Fruit fly (Drosophila melanogaster) whole organism, prepupa: ENCODE measurements around the gene crn.

Experiments used
- Blimp-1 ChIP-seq: fragments of 200-800 bp; sonication (Bioruptor generic); optimal IDR thresholded peaks from 3 replicates; lab custom pipeline; 2017; ENCODE audit warnings: missing biosample characterization, missing genetic modification characterization, mild to moderate bottlenecking, moderate library complexity, missing genetic modification reagents
- CG10631 ChIP-seq: fragments of 200-800 bp; sonication (Bioruptor generic); optimal IDR thresholded peaks from 2 replicates; lab custom pipeline; 2016; ENCODE audit warnings: missing biosample characterization, missing genetic modification characterization
- CG11294 ChIP-seq: fragments of 200-800 bp; sonication (Bioruptor generic); IDR thresholded peaks from 2 replicates; pipeline ENCODE4 v1.3.6; 2022; ENCODE audit warnings: missing biosample characterization, missing genetic modification characterization
- CG11762 ChIP-seq: fragments of 200-800 bp; sonication (Bioruptor generic); optimal IDR thresholded peaks from 3 replicates; lab custom pipeline; 2016; ENCODE audit warnings: missing biosample characterization, missing genetic modification characterization; ENCODE audit not compliant: insufficient read depth
- CG11902 ChIP-seq: fragments of 200-800 bp; sonication (Bioruptor generic); optimal IDR thresholded peaks from 3 replicates; lab custom pipeline; 2016; ENCODE audit warnings: missing biosample characterization, missing genetic modification characterization
- CG1621 ChIP-seq: fragments of 200-800 bp; sonication (Bioruptor generic); optimal IDR thresholded peaks from 3 replicates; lab custom pipeline; 2018; ENCODE audit warnings: missing biosample characterization, mild to moderate bottlenecking, missing genetic modification characterization
- CG31627 ChIP-seq: fragments of 200-800 bp; sonication (Bioruptor generic); optimal IDR thresholded peaks from 3 replicates; lab custom pipeline; 2016; ENCODE audit warnings: missing biosample characterization, missing genetic modification characterization
- CG3919 ChIP-seq: fragments of 200-800 bp; sonication (Bioruptor generic); optimal IDR thresholded peaks from 3 replicates; lab custom pipeline; 2016; ENCODE audit warnings: missing biosample characterization, missing genetic modification characterization
- CG4318 ChIP-seq: fragments of 200-800 bp; sonication (Bioruptor generic); optimal IDR thresholded peaks from 3 replicates; lab custom pipeline; 2017; ENCODE audit warnings: missing biosample characterization, mild to moderate bottlenecking, missing genetic modification characterization
- CG6163 ChIP-seq: fragments of 200-800 bp; sonication (Bioruptor generic); IDR thresholded peaks from 3 replicates; pipeline ENCODE4 v1.3.6; 2022; ENCODE audit warnings: missing biosample characterization, missing genetic modification characterization
- CG6276 ChIP-seq: fragments of 200-800 bp; sonication (Bioruptor generic); optimal IDR thresholded peaks from 2 replicates; lab custom pipeline; 2017; ENCODE audit warnings: missing biosample characterization, mild to moderate bottlenecking, missing genetic modification characterization
- CG6792 ChIP-seq: fragments of 200-800 bp; sonication (Bioruptor generic); optimal IDR thresholded peaks from 3 replicates; lab custom pipeline; 2016; ENCODE audit warnings: missing biosample characterization, missing genetic modification characterization
- CG6808 ChIP-seq: fragments of 200-800 bp; sonication (Bioruptor generic); optimal IDR thresholded peaks from 3 replicates; lab custom pipeline; 2017; ENCODE audit warnings: missing biosample characterization, missing genetic modification characterization, mild to moderate bottlenecking, moderate library complexity, missing genetic modification reagents
- CG6854 ChIP-seq: fragments of 200-800 bp; sonication (Bioruptor generic); optimal IDR thresholded peaks from 2 replicates; lab custom pipeline; 2017; ENCODE audit warnings: missing biosample characterization, mild to moderate bottlenecking, missing genetic modification characterization
- CG7368 ChIP-seq: fragments of 200-800 bp; sonication (Bioruptor generic); optimal IDR thresholded peaks from 3 replicates; lab custom pipeline; 2016; ENCODE audit warnings: missing biosample characterization, missing genetic modification characterization
- CG8119 ChIP-seq: fragments of 200-800 bp; sonication (Bioruptor generic); IDR thresholded peaks from 3 replicates; pipeline ENCODE4 v1.3.6; 2022; ENCODE audit warnings: missing biosample characterization, missing genetic modification characterization
- CG8319 ChIP-seq: fragments of 200-800 bp; sonication (Bioruptor generic); optimal IDR thresholded peaks from 3 replicates; lab custom pipeline; 2016; ENCODE audit warnings: missing biosample characterization, missing genetic modification characterization
- Eip75B ChIP-seq: fragments of 200-800 bp; sonication (Bioruptor generic); optimal IDR thresholded peaks from 3 replicates; lab custom pipeline; 2016; ENCODE audit warnings: missing biosample characterization, missing genetic modification characterization
- Eip78C ChIP-seq: fragments of 200-800 bp; sonication (Bioruptor generic); peaks from one replicate; lab custom pipeline; 2016; ENCODE audit warnings: missing biosample characterization, missing genetic modification characterization
- Eip93F ChIP-seq: fragments of 200-800 bp; sonication (Bioruptor generic); optimal IDR thresholded peaks from 2 replicates; lab custom pipeline; 2016; ENCODE audit warnings: missing biosample characterization, mild to moderate bottlenecking, missing genetic modification characterization
- Ets21C ChIP-seq: fragments of 200-800 bp; sonication (Bioruptor generic); optimal IDR thresholded peaks from 3 replicates; lab custom pipeline; 2016; ENCODE audit warnings: missing biosample characterization, missing genetic modification characterization
- Ets96B ChIP-seq: fragments of 200-800 bp; optimal IDR thresholded peaks from 2 replicates; lab custom pipeline; 2019; ENCODE audit warnings: missing biosample characterization, mild to moderate bottlenecking, missing genetic modification characterization, moderate library complexity
- Hr38 ChIP-seq: sonication (Bioruptor generic); optimal IDR thresholded peaks from 2 replicates; lab custom pipeline; 2016; ENCODE audit warnings: missing biosample characterization, missing genetic modification characterization
- Hr39 ChIP-seq: fragments of 200-800 bp; sonication (Bioruptor generic); optimal IDR thresholded peaks from 2 replicates; lab custom pipeline; 2016; ENCODE audit warnings: missing biosample characterization, missing genetic modification characterization
- Hr4 ChIP-seq: fragments of 200-800 bp; sonication (Bioruptor generic); optimal IDR thresholded peaks from 3 replicates; lab custom pipeline; 2016; ENCODE audit warnings: missing biosample characterization, missing genetic modification characterization
- Lpt ChIP-seq: fragments of 200-800 bp; sonication (Bioruptor generic); optimal IDR thresholded peaks from 3 replicates; lab custom pipeline; 2016; ENCODE audit warnings: missing biosample characterization, missing genetic modification characterization
- Met ChIP-seq: fragments of 200-800 bp; sonication (Bioruptor generic); optimal IDR thresholded peaks from 3 replicates; lab custom pipeline; 2016; ENCODE audit warnings: missing biosample characterization, missing genetic modification characterization
- OdsH ChIP-seq: fragments of 200-800 bp; sonication (Bioruptor generic); optimal IDR thresholded peaks from 3 replicates; lab custom pipeline; 2016; ENCODE audit warnings: missing biosample characterization, missing genetic modification characterization
- Sox14 ChIP-seq: fragments of 200-800 bp; sonication (Bioruptor generic); optimal IDR thresholded peaks from 3 replicates; lab custom pipeline; 2016; ENCODE audit warnings: missing biosample characterization, missing genetic modification characterization
- Sox15 ChIP-seq: fragments of 200-800 bp; sonication (Bioruptor generic); optimal IDR thresholded peaks from 3 replicates; lab custom pipeline; 2016; ENCODE audit warnings: missing biosample characterization, missing genetic modification characterization
- acj6 ChIP-seq: fragments of 200-800 bp; sonication (Bioruptor generic); optimal IDR thresholded peaks from 3 replicates; lab custom pipeline; 2016; ENCODE audit warnings: missing biosample characterization, missing genetic modification characterization
- cyc ChIP-seq: fragments of 200-800 bp; sonication (Bioruptor generic); optimal IDR thresholded peaks from 3 replicates; lab custom pipeline; 2016; ENCODE audit warnings: missing biosample characterization, missing genetic modification characterization
- dac ChIP-seq: fragments of 200-800 bp; sonication (Bioruptor generic); optimal IDR thresholded peaks from 2 replicates; lab custom pipeline; 2017; ENCODE audit warnings: missing biosample characterization, mild to moderate bottlenecking, missing genetic modification characterization
- esn ChIP-seq: fragments of 200-800 bp; sonication (Bioruptor generic); optimal IDR thresholded peaks from 2 replicates; lab custom pipeline; 2016; ENCODE audit warnings: missing biosample characterization, mild to moderate bottlenecking, missing genetic modification characterization, moderate library complexity
- fd59A ChIP-seq: fragments of 200-800 bp; sonication (Bioruptor generic); optimal IDR thresholded peaks from 2 replicates; lab custom pipeline; 2017; ENCODE audit warnings: missing biosample characterization, mild to moderate bottlenecking, missing genetic modification characterization, missing genetic modification reagents
- fd85E ChIP-seq: fragments of 200-800 bp; sonication (Bioruptor generic); optimal IDR thresholded peaks from 3 replicates; lab custom pipeline; 2016; ENCODE audit warnings: missing biosample characterization, missing genetic modification characterization
- fkh ChIP-seq: fragments of 200-800 bp; sonication (Bioruptor generic); optimal IDR thresholded peaks from 3 replicates; lab custom pipeline; 2017; ENCODE audit warnings: missing biosample characterization, mild to moderate bottlenecking, missing genetic modification characterization, moderate library complexity
- lz ChIP-seq: fragments of 200-800 bp; sonication (Bioruptor generic); optimal IDR thresholded peaks from 3 replicates; lab custom pipeline; 2016; ENCODE audit warnings: missing biosample characterization, missing genetic modification characterization
- pdm3 ChIP-seq: fragments of 200-800 bp; sonication (Bioruptor generic); optimal IDR thresholded peaks from 3 replicates; lab custom pipeline; 2016; ENCODE audit warnings: missing biosample characterization, missing genetic modification characterization
- salr ChIP-seq, 2 experiments: fragments of 200-800 bp; sonication (Bioruptor generic); optimal IDR thresholded peaks; 3 replicates each; lab custom pipeline; 2016 to 2018; ENCODE audit warnings: missing biosample characterization in 2 of 2, missing genetic modification characterization in 2 of 2, mild to moderate bottlenecking in 1 of 2
- spab ChIP-seq: fragments of 200-800 bp; sonication (Bioruptor generic); optimal IDR thresholded peaks from 2 replicates; lab custom pipeline; 2017; ENCODE audit warnings: missing biosample characterization, mild to moderate bottlenecking, missing genetic modification characterization, missing genetic modification reagents
- ss ChIP-seq, 2 experiments: fragments of 200-800 bp; sonication (Bioruptor generic); optimal IDR thresholded peaks; 2 replicates in 1 of 2; 3 replicates in 1 of 2; lab custom pipeline; 2017 to 2018; ENCODE audit warnings: mild to moderate bottlenecking in 2 of 2, missing biosample characterization in 2 of 2, missing genetic modification characterization in 2 of 2, moderate library complexity in 1 of 2
- svp ChIP-seq: fragments of 200-800 bp; sonication (Bioruptor generic); peaks from one replicate; lab custom pipeline; 2016; ENCODE audit warnings: missing biosample characterization, missing genetic modification characterization
- topi ChIP-seq: fragments of 200-800 bp; sonication (Bioruptor generic); optimal IDR thresholded peaks from 3 replicates; lab custom pipeline; 2016; ENCODE audit warnings: missing biosample characterization, missing genetic modification characterization
- vri ChIP-seq: fragments of 200-800 bp; sonication (Bioruptor generic); optimal IDR thresholded peaks from 3 replicates; lab custom pipeline; 2016; ENCODE audit warnings: missing biosample characterization, mild to moderate bottlenecking, missing genetic modification characterization

crn gene

DNA sequence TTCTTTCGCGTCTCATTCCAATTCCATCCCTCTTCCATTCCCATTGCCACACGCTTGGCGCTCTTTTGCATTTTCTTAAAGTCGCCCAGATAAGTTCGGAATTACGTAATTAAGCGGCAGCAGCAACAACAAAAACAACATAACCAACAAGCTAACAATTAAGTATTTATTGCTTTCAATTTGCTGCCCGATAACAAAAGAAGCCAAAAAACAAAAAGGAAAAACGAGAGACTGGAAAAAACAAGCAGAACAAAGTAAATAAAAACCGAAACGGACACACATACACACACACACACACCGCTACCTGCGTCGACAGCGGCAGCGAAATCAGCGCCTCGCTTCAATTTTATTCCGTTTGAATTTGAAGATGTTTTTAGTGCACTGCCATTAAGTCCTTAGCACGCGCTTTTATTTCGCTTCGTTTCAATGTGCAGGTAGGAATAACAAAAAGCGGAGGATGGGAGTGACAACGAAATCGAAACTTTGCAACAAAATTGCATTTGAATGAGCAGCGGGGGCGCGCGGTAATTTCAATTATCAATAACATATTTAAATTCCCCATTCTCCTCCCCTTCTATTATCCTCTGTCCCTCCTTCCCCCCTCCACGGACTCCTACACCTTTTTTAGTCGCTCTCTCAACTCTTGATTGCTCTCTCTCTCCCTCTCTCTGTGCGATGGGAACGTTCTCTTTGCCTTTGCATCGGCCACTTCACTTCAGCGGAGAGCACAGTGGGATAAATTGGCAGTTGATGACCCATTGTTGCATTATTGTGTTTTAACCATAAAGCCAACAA lies 45.8 kb upstream of the crn start, which contains the start of gene Raf (continued):
- TF ChIP-seq CG10631 (GFP tag; lab: Kevin White, UChicago) (no peak), Ets96B (tag; lab: Kevin White, UChicago) (no peak), CG11762 (GFP tag; lab: Kevin White, UChicago) (no peak), CG6854 (GFP tag; lab: Kevin White, UChicago) (peak; percentile 36), Eip78C (no peak), Met (GFP tag; lab: Kevin White, UChicago) (no peak), Sox15 (no peak), CG3919 (GFP tag; lab: Kevin White, UChicago) (no peak), Eip75B (no peak), spab (no peak), CG8319 (GFP tag; lab: Kevin White, UChicago) (no peak), Hr39 (no peak), esn (GFP tag; lab: Kevin White, UChicago) (no peak), fd85E (GFP tag; lab: Kevin White, UChicago) (no peak), cyc (GFP tag; lab: Kevin White, UChicago) (no peak)

dm6 chrX:2294474-2295434 lies 45.0 kb upstream of the crn start:
- peak; percentile 24 for TF ChIP-seq CG11902 (GFP tag; lab: Kevin White, UChicago)
- TF ChIP-seq Hr39, result peak; percentile 69
- TF ChIP-seq CG6276 (GFP tag; lab: Kevin White, UChicago), result peak; percentile 39
- TF ChIP-seq vri (GFP tag; lab: Kevin White, UChicago), result peak; percentile 57
- peak; percentile 56 for TF ChIP-seq CG3919 (GFP tag; lab: Kevin White, UChicago)
- TF ChIP-seq dac (GFP tag; lab: Kevin White, UChicago), result no peak
- peak; percentile 90 for TF ChIP-seq svp (GFP tag; lab: Kevin White, UChicago)
- peak; percentile 58 for TF ChIP-seq Lpt (GFP tag; lab: Kevin White, UChicago)
- peak; percentile 59; the same call in 2 of the 3 replicates for TF ChIP-seq CG8119 (GFP tag; lab: Robert Waterston, UW)
- TF ChIP-seq Hr4 (GFP tag; lab: Kevin White, UChicago), result peak; percentile 42
- TF ChIP-seq CG1621 (tag; lab: Kevin White, UChicago), result peak; percentile 28
- no peak for TF ChIP-seq Blimp-1
- TF ChIP-seq CG31627 (GFP tag; lab: Kevin White, UChicago), result peak; percentile 59
- TF ChIP-seq CG6808 (GFP tag; lab: Kevin White, UChicago), result no peak
- TF ChIP-seq lz, result peak; percentile 67
- peak; percentile 58 for TF ChIP-seq CG10631 (GFP tag; lab: Kevin White, UChicago)
- peak; percentile 65 for TF ChIP-seq topi (GFP tag; lab: Kevin White, UChicago)
- TF ChIP-seq spab, result peak; percentile 20
- TF ChIP-seq Ets21C, result peak; percentile 20
- TF ChIP-seq pdm3 (GFP tag; lab: Kevin White, UChicago), result peak; percentile 40
- no peak for TF ChIP-seq salr (GFP tag; optimal IDR thresholded peaks at IDR 0.05; lab: Kevin White, UChicago)
- TF ChIP-seq OdsH, result peak; percentile 39
- TF ChIP-seq Sox15, result no peak
- TF ChIP-seq ss (GFP tag; optimal IDR thresholded peaks at IDR 0.05; lab: Kevin White, UChicago), result peak; percentile 40 to 43
- TF ChIP-seq Eip93F (GFP tag; lab: Kevin White, UChicago), result no peak
- TF ChIP-seq CG11294 (GFP tag; lab: Robert Waterston, UW), result peak; percentile 30; the same call in 1 of the 2 replicates
- TF ChIP-seq CG6163, result peak; percentile 54
- TF ChIP-seq Eip78C, result peak; percentile 80
- TF ChIP-seq esn (GFP tag; lab: Kevin White, UChicago), result peak; percentile 64
- TF ChIP-seq fd85E (GFP tag; lab: Kevin White, UChicago), result no peak
- TF ChIP-seq CG8319 (GFP tag; lab: Kevin White, UChicago), result peak; percentile 37
- no peak for TF ChIP-seq fd59A (GFP tag; lab: Kevin White, UChicago)
- peak; percentile 89 for TF ChIP-seq Sox14 (GFP tag; lab: Kevin White, UChicago)
- peak; percentile 54 for TF ChIP-seq acj6 (GFP tag; lab: Kevin White, UChicago)
- TF ChIP-seq fkh (GFP tag; lab: Kevin White, UChicago), result peak; percentile 64
- peak; percentile 74 for TF ChIP-seq Met (GFP tag; lab: Kevin White, UChicago)
- TF ChIP-seq Hr38, result no peak
- peak; percentile 68 for TF ChIP-seq CG7368 (GFP tag; lab: Kevin White, UChicago)
- TF ChIP-seq CG4318 (GFP tag; lab: Kevin White, UChicago), result no peak
- TF ChIP-seq CG6792 (GFP tag; lab: Kevin White, UChicago), result peak; percentile 53
